Worm (Caenorhabditis elegans) whole organism, young adult: ENCODE results near the gene unc-22.
A peak's percentile ranks its signal among the peaks of the same experiment; 100 is the strongest.

ENCODE experiments used
- B0035.1 ChIP-seq: sonication (generic microtip); optimal IDR thresholded peaks from 2 replicates; lab custom pipeline; 2016; ENCODE audit warnings: missing genetic modification characterization, mild to moderate bottlenecking, missing compliant biosample characterization, missing genotype, missing genetic modification reagents
- F39B2.1 ChIP-seq: fragments of 200-800 bp; sonication (Bioruptor generic); IDR thresholded peaks from 2 replicates; pipeline ENCODE4 v1.3.6; 2022; ENCODE audit warnings: missing genetic modification reagents, missing genetic modification characterization, missing compliant biosample characterization
- F49E8.2 ChIP-seq: sonication (generic microtip); optimal IDR thresholded peaks from 3 replicates; lab custom pipeline; 2017; ENCODE audit warnings: missing genetic modification characterization, mild to moderate bottlenecking, missing compliant biosample characterization, antibody characterized with exemption, moderate library complexity; ENCODE audit not compliant: insufficient read depth
- F55B11.4 ChIP-seq: sonication (generic microtip); optimal IDR thresholded peaks from 2 replicates; lab custom pipeline; 2016; ENCODE audit warnings: missing compliant biosample characterization, missing genetic modification characterization, borderline replicate concordance; ENCODE audit not compliant: insufficient read depth
- K11D2.4 ChIP-seq: fragments of 200-800 bp; sonication (Bioruptor generic); IDR thresholded peaks from 2 replicates; pipeline ENCODE4 v1.3.6; 2022; ENCODE audit warnings: missing genetic modification reagents, missing genetic modification characterization, missing compliant biosample characterization
- K12H6.12 ChIP-seq: fragments of 200-800 bp; sonication (Bioruptor generic); optimal IDR thresholded peaks from 2 replicates; lab custom pipeline; 2018; ENCODE audit warnings: mild to moderate bottlenecking, missing genetic modification characterization, missing compliant biosample characterization
- Y53F4B.3 ChIP-seq: fragments of 200-800 bp; sonication (Bioruptor generic); IDR thresholded peaks from 2 replicates; pipeline ENCODE4 v1.3.6; 2022; ENCODE audit warnings: missing genetic modification reagents, missing genetic modification characterization, missing compliant biosample characterization
- ZK185.1 ChIP-seq: sonication (generic microtip); optimal IDR thresholded peaks from 2 replicates; lab custom pipeline; 2016; ENCODE audit warnings: mild to moderate bottlenecking, missing genetic modification characterization, missing compliant biosample characterization; ENCODE audit not compliant: poor library complexity, severe bottlenecking
- aptf-2 ChIP-seq: fragments of 200-800 bp; sonication (Bioruptor generic); conservative IDR thresholded peaks from 2 replicates; pipeline ENCODE4 v1.3.6; 2022; ENCODE audit warnings: missing genetic modification reagents, missing genetic modification characterization, missing compliant biosample characterization
- attf-3 ChIP-seq: fragments of 200-800 bp; sonication (Bioruptor generic); conservative IDR thresholded peaks from 2 replicates; pipeline ENCODE4 v1.3.6; 2022; ENCODE audit warnings: missing genetic modification reagents, missing genetic modification characterization, missing compliant biosample characterization
- attf-5 ChIP-seq: fragments of 200-800 bp; sonication (Bioruptor generic); optimal IDR thresholded peaks from 2 replicates; lab custom pipeline; 2018; ENCODE audit warnings: mild to moderate bottlenecking, missing genetic modification characterization, missing compliant biosample characterization
- bed-2 ChIP-seq: fragments of 200-800 bp; sonication (Bioruptor generic); IDR thresholded peaks from 2 replicates; pipeline ENCODE4 v1.3.6; 2022; ENCODE audit warnings: missing genetic modification reagents, missing genetic modification characterization, missing compliant biosample characterization
- cebp-2 ChIP-seq: fragments of 200-800 bp; sonication (Bioruptor generic); IDR thresholded peaks from 2 replicates; pipeline ENCODE4 v1.3.6; 2022; ENCODE audit warnings: missing genetic modification characterization, missing compliant biosample characterization
- die-1 ChIP-seq: sonication (generic microtip); optimal IDR thresholded peaks from 2 replicates; lab custom pipeline; 2016; ENCODE audit warnings: missing genotype, mild to moderate bottlenecking, missing genetic modification characterization, missing compliant biosample characterization
- dox-1 ChIP-seq: fragments of 200-800 bp; sonication (Bioruptor generic); IDR thresholded peaks from 2 replicates; pipeline ENCODE4 v1.3.6; 2022; ENCODE audit warnings: missing genetic modification reagents, missing genetic modification characterization, missing compliant biosample characterization
- dpff-1 ChIP-seq: sonication (generic microtip); optimal IDR thresholded peaks from 2 replicates; lab custom pipeline; 2017; ENCODE audit warnings: mild to moderate bottlenecking, missing genetic modification characterization, missing compliant biosample characterization
- dpl-1 ChIP-seq: fragments of 150-350 bp; optimal IDR thresholded peaks from 2 replicates; lab custom pipeline; 2014; ENCODE audit warnings: missing biosample characterization, missing genetic modification reagents, missing genetic modification characterization
- egl-18 ChIP-seq: fragments of 200-800 bp; sonication (Bioruptor generic); IDR thresholded peaks from 2 replicates; pipeline ENCODE4 v1.3.6; 2022; ENCODE audit warnings: missing genetic modification reagents, missing genetic modification characterization, missing compliant biosample characterization
- egrh-3 ChIP-seq: fragments of 200-800 bp; sonication (Bioruptor generic); IDR thresholded peaks from 2 replicates; pipeline ENCODE4 v1.3.6; 2022; ENCODE audit warnings: missing genetic modification reagents, missing genetic modification characterization, missing compliant biosample characterization
- hmg-1.2 ChIP-seq: fragments of 200-800 bp; sonication (Bioruptor generic); IDR thresholded peaks from 2 replicates; pipeline ENCODE4 v1.3.6; 2022; ENCODE audit warnings: missing genetic modification reagents, missing genetic modification characterization, missing compliant biosample characterization
- hmg-20 ChIP-seq: fragments of 200-800 bp; sonication (Bioruptor generic); IDR thresholded peaks from 2 replicates; pipeline ENCODE4 v1.3.6; 2022; ENCODE audit warnings: missing genetic modification reagents, missing genetic modification characterization, missing compliant biosample characterization
- lag-1 ChIP-seq: fragments of 200-800 bp; sonication (Bioruptor generic); IDR thresholded peaks from 2 replicates; pipeline ENCODE4 v1.3.6; 2022; ENCODE audit warnings: missing genetic modification reagents, missing genetic modification characterization, missing compliant biosample characterization
- let-526 ChIP-seq: fragments of 200-800 bp; sonication (Bioruptor generic); IDR thresholded peaks from 2 replicates; pipeline ENCODE4 v1.3.6; 2022; ENCODE audit warnings: missing genetic modification reagents, missing genetic modification characterization, missing compliant biosample characterization
- lin-40 ChIP-seq: sonication (generic microtip); optimal IDR thresholded peaks from 2 replicates; lab custom pipeline; 2016; ENCODE audit warnings: missing genetic modification characterization, mild to moderate bottlenecking, missing compliant biosample characterization, missing genotype, missing genetic modification reagents
- lir-1 ChIP-seq: fragments of 200-800 bp; sonication (Bioruptor generic); conservative IDR thresholded peaks from 2 replicates; pipeline ENCODE4 v1.3.6; 2022; ENCODE audit warnings: missing genetic modification reagents, missing genetic modification characterization, missing compliant biosample characterization
- madf-3 ChIP-seq: fragments of 200-800 bp; sonication (Bioruptor generic); IDR thresholded peaks from 2 replicates; pipeline ENCODE4 v1.3.6; 2022; ENCODE audit warnings: missing genetic modification reagents, missing genetic modification characterization, missing compliant biosample characterization
- nhr-120 ChIP-seq: fragments of 200-800 bp; sonication (Bioruptor generic); IDR thresholded peaks from 2 replicates; pipeline ENCODE4 v1.3.6; 2022; ENCODE audit warnings: missing genetic modification characterization, missing compliant biosample characterization
- pbrm-1 ChIP-seq: fragments of 200-800 bp; sonication (Bioruptor generic); IDR thresholded peaks from 2 replicates; pipeline ENCODE4 v1.3.6; 2022; ENCODE audit warnings: missing genetic modification reagents, missing genetic modification characterization, missing compliant biosample characterization
- rec-8 ChIP-seq, 2 experiments: sonication (generic microtip); optimal IDR thresholded peaks; 2 replicates each; lab custom pipeline; 2016; ENCODE audit warnings: mild to moderate bottlenecking in 2 of 2, missing genetic modification characterization in 2 of 2, missing genetic modification reagents in 2 of 2, missing genotype in 2 of 2, missing biosample characterization in 1 of 2, missing compliant biosample characterization in 1 of 2, moderate library complexity in 1 of 2
- rpc-1 ChIP-seq, 2 experiments: fragments of 150-350 bp in 1 of 2; sonication (generic microtip) in 1 of 2; optimal IDR thresholded peaks; 2 replicates each; lab custom pipeline; 2014 to 2018; ENCODE audit warnings: missing biosample characterization in 1 of 2, missing genetic modification characterization in 1 of 2, missing genetic modification reagents in 1 of 2, missing genotype in 1 of 2
- somi-1 ChIP-seq: fragments of 200-800 bp; sonication (Bioruptor generic); optimal IDR thresholded peaks from 2 replicates; lab custom pipeline; 2018; ENCODE audit warnings: mild to moderate bottlenecking, missing genetic modification characterization, missing compliant biosample characterization
- sptf-2 ChIP-seq: fragments of 200-800 bp; sonication (Bioruptor generic); optimal IDR thresholded peaks from 2 replicates; lab custom pipeline; 2018; ENCODE audit warnings: mild to moderate bottlenecking, missing genetic modification characterization, missing compliant biosample characterization
- tbx-9 ChIP-seq: sonication (generic microtip); optimal IDR thresholded peaks from 2 replicates; lab custom pipeline; 2016; ENCODE audit warnings: borderline replicate concordance, missing genetic modification characterization, inconsistent platforms, missing compliant biosample characterization
- xnd-1 ChIP-seq: sonication (generic microtip); optimal IDR thresholded peaks from 2 replicates; lab custom pipeline; 2016; ENCODE audit warnings: missing genotype, missing genetic modification reagents, missing genetic modification characterization, missing compliant biosample characterization
- zfh-2 ChIP-seq: fragments of 200-800 bp; sonication (Bioruptor generic); conservative IDR thresholded peaks from 2 replicates; pipeline ENCODE4 v1.3.6; 2022; ENCODE audit warnings: missing genetic modification reagents, missing genetic modification characterization, missing compliant biosample characterization
- ztf-22 ChIP-seq: fragments of 200-800 bp; sonication (Bioruptor generic); optimal IDR thresholded peaks from 2 replicates; lab custom pipeline; 2018; ENCODE audit warnings: mild to moderate bottlenecking, missing genetic modification characterization, moderate library complexity, missing compliant biosample characterization
- ztf-3 ChIP-seq: fragments of 200-800 bp; sonication (Bioruptor generic); optimal IDR thresholded peaks from 2 replicates; lab custom pipeline; 2018; ENCODE audit warnings: mild to moderate bottlenecking, missing genetic modification characterization, missing compliant biosample characterization

The unc-22 gene

DNA sequence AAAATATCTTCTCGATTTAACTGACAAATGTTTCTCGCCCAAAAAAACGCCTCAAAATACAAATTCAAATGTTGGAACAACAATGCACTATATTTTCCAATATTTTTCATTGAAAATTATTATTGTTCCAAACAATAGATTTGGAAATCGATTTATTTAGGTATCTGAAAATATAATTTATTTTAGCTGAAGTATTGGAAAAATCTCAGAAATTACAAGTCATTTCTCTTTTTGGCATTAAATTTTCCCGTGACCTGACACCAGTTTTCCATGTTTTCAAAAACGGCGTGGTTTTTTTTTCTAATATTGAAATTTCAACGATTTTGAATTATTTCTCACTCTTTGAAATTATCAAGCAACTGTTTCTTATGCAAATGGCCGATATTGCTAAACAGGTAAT lies 2.3 kb upstream of the unc-22 start, which contains the start of gene spe-17 (continued):
- no peak for TF ChIP-seq cebp-2

- no peak for TF ChIP-seq lag-1 (GFP tag; lab: Robert Waterston, UW)
- no peak for TF ChIP-seq aptf-2 (GFP tag; lab: Robert Waterston, UW)
- no peak for TF ChIP-seq rpc-1 (optimal IDR thresholded peaks at IDR 0.05; lab: Kevin White, UChicago)
- TF ChIP-seq rpc-1 (tag; optimal IDR thresholded peaks at IDR 0.05; lab: Kevin White, UChicago): no peak
- no peak for TF ChIP-seq somi-1 (GFP tag; lab: Kevin White, UChicago)
- no peak for TF ChIP-seq dox-1 (GFP tag; lab: Robert Waterston, UW)
- peak; percentile 93 for TF ChIP-seq zfh-2 (GFP tag; lab: Robert Waterston, UW)
- TF ChIP-seq K12H6.12 (tag; lab: Kevin White, UChicago): peak; percentile 4
- TF ChIP-seq lin-40 (tag; lab: Kevin White, UChicago): no peak
- no peak for TF ChIP-seq rec-8 (tag; optimal IDR thresholded peaks at IDR 0.05; lab: Kevin White, UChicago)
- TF ChIP-seq dpff-1 (tag; lab: Kevin White, UChicago): no peak
- peak; percentile 85 for TF ChIP-seq hmg-1.2 (GFP tag; lab: Robert Waterston, UW)
Measured at ce11 chrIV:12012439-12013003, 1.7 kb upstream of the unc-22 start.

- TF ChIP-seq attf-5 (GFP tag; lab: Kevin White, UChicago) (peak; percentile 15), pbrm-1 (GFP tag; lab: Robert Waterston, UW) (no peak), egrh-3 (peak; percentile 68; the same call in 1 of the 2 replicates), hmg-1.2 (GFP tag; lab: Robert Waterston, UW) (0 out of 2 replicates have a peak, but pooled peaks have one; percentile 14), zfh-2 (GFP tag; lab: Robert Waterston, UW) (peak; percentile 97), B0035.1 (no peak), ztf-22 (GFP tag; lab: Kevin White, UChicago) (peak; percentile 6), somi-1 (GFP tag; lab: Kevin White, UChicago) (peak; percentile 26), bed-2 (GFP tag; lab: Robert Waterston, UW) (no peak)
Measured at ce11 chrIV:12010377-12010776, 430 bp downstream of the unc-22 start.

DNA sequence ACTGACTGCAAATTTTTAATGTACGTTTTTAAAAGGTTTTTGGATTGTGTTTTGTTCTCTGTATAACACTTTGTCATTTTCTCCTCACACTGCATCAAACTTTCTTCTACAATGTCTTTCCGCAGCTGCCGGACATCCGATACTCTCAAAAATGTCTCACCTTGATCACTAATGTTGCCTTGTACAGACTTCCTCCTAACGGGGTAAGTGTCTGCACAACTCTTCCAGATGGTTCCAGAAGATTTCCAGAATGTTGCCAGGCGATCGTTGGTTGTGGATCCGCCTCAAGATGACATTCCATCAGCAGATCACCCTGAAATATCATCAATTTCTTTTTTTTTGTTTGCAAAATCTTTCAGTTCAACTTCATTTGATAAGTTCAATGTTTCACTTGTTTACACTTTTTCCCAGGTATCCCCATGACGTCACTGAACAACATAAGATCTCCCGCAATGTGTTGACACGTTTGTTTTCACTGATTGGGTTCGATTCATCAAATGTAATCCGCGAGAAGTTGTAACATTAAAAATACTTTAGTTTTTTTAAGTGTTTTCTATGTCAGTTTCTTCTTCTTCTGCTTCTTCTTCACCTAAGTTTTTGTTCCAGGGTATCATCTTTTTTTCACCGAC lies 1.6 kb downstream of the unc-22 start:
- TF ChIP-seq ZK185.1 (tag; lab: Kevin White, UChicago) (no peak), somi-1 (GFP tag; lab: Kevin White, UChicago) (peak; percentile 50)

DNA sequence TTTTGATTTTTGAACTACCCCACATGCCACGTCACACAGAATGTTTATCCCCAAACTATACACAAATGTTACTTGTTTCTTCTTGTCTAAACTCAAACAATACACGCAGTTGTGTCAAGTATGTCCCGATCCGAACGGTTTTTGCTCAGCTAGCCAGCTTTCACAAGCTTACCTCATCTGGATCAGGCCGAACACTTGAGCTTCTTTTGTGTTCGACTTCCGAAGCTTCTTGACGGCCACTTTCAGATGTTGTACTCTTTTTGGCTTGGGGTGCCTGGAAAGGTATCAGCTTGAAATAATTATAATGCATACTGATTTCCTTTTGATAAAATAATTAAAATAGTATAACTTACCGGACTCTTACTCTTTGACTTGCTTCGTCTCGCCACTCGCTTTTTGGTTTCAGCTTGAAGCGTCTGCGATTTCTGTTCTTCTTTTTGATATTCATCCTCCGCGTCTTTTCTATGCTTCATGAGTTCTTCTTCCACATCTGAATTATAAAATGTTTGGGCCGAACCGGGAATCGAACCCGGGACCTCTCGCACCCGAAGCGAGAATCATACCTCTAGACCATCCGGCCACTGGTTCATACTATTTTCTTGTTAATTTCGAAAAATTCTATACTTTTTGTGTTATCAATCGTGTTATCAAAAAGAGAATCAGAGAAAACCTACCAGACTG lies 5.6 kb downstream of the unc-22 start:
- TF ChIP-seq nhr-120 (GFP tag; lab: Robert Waterston, UW) (no peak), ztf-3 (no peak), aptf-2 (GFP tag; lab: Robert Waterston, UW) (no peak), somi-1 (GFP tag; lab: Kevin White, UChicago) (no peak), xnd-1 (no peak), egl-18 (GFP tag; lab: Robert Waterston, UW) (0 out of 2 replicates have a peak, but pooled peaks have one; percentile 37), F55B11.4 (no peak), dpl-1 (GFP tag; lab: Kevin White, UChicago) (no peak), madf-3 (GFP tag; lab: Robert Waterston, UW) (no peak), hmg-20 (no peak), F39B2.1 (GFP tag; lab: Robert Waterston, UW) (no peak), tbx-9 (tag; lab: Kevin White, UChicago) (no peak), dox-1 (GFP tag; lab: Robert Waterston, UW) (peak; percentile 48; the same call in 1 of the 2 replicates), sptf-2 (no peak), K11D2.4 (GFP tag; lab: Robert Waterston, UW) (no peak), die-1 (tag; lab: Kevin White, UChicago) (peak; percentile 62), attf-3 (GFP tag; lab: Robert Waterston, UW) (no peak), lir-1 (no peak), Y53F4B.3 (no peak), let-526 (GFP tag; lab: Robert Waterston, UW) (no peak), F49E8.2 (tag; lab: Kevin White, UChicago) (no peak)
